Fruit fly (Drosophila melanogaster) whole organism, pupa: ENCODE data around the gene CG8543.

ENCODE experiments used
- CG10348 ChIP-seq: fragments of 200-800 bp; sonication (Bioruptor generic); IDR thresholded peaks from 2 replicates; pipeline ENCODE4 v1.3.6; 2022; ENCODE audit warnings: missing biosample characterization, missing genetic modification characterization
- CG13204 ChIP-seq: fragments of 200-800 bp; sonication (Bioruptor generic); optimal IDR thresholded peaks from 2 replicates; lab custom pipeline; 2018; ENCODE audit warnings: missing biosample characterization, mild to moderate bottlenecking, missing genetic modification characterization, moderate library complexity
- CG15710 ChIP-seq: fragments of 200-800 bp; sonication (Bioruptor generic); optimal IDR thresholded peaks from 2 replicates; lab custom pipeline; 2018; ENCODE audit warnings: missing biosample characterization, mild to moderate bottlenecking, missing genetic modification characterization, moderate library complexity
- CG32121 ChIP-seq: fragments of 200-800 bp; sonication (Bioruptor generic); IDR thresholded peaks from 2 replicates; pipeline ENCODE4 v1.3.6; 2022; ENCODE audit warnings: missing biosample characterization, missing genetic modification characterization
- CG4496 ChIP-seq: fragments of 200-800 bp; sonication (Bioruptor generic); IDR thresholded peaks from 3 replicates; pipeline ENCODE4 v1.3.6; 2022; ENCODE audit warnings: missing biosample characterization, missing genetic modification characterization
- CG8301 ChIP-seq: fragments of 200-800 bp; sonication (Bioruptor generic); optimal IDR thresholded peaks from 2 replicates; lab custom pipeline; 2018; ENCODE audit warnings: missing biosample characterization, mild to moderate bottlenecking, missing genetic modification characterization
- EcR ChIP-seq: fragments of 200-800 bp; sonication (Bioruptor generic); optimal IDR thresholded peaks from 3 replicates; lab custom pipeline; 2019; ENCODE audit warnings: missing biosample characterization, missing genetic modification characterization, mild to moderate bottlenecking, moderate library complexity, missing genetic modification reagents
- Snoo ChIP-seq: fragments of 200-800 bp; sonication (Bioruptor generic); optimal IDR thresholded peaks from 3 replicates; lab custom pipeline; 2017; ENCODE audit warnings: missing biosample characterization, mild to moderate bottlenecking, missing genetic modification characterization, inconsistent platforms
- fd96Ca ChIP-seq: fragments of 200-800 bp; sonication (Bioruptor generic); IDR thresholded peaks from 3 replicates; pipeline ENCODE4 v1.3.6; 2022; ENCODE audit warnings: missing biosample characterization, missing genetic modification characterization
- gl ChIP-seq: fragments of 200-800 bp; sonication (Bioruptor generic); optimal IDR thresholded peaks from 2 replicates; lab custom pipeline; 2018; ENCODE audit warnings: missing biosample characterization, mild to moderate bottlenecking, missing genetic modification characterization
- rn ChIP-seq: fragments of 200-800 bp; sonication (Bioruptor generic); IDR thresholded peaks from 2 replicates; pipeline ENCODE4 v1.3.6; 2022; ENCODE audit warnings: missing biosample characterization, missing genetic modification characterization

DNA sequence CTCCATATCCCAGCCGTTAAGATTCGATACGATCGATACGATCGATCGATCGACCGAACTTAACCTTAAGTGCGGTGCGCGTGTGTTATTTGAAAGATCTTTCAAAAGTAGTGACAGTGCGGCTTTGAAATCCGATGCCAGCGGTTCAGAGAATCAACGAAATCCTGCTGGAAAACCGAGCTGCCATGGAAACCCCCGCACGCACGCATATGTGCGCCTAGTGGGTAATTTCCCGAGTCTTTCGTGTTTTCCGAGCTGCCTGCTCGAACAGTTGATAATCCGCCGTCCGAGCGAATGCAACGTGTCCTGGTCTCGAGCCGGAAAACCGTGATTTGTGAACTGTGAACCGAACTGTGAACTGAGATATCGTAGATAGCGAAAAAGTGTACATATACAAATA is 49.1 kb upstream of the CG8543 start:
- TF ChIP-seq Snoo (tag; lab: Kevin White, UChicago): no peak
- no peak for TF ChIP-seq CG32121 (GFP tag; lab: Robert Waterston, UW)
- no peak for TF ChIP-seq rn (GFP tag; lab: Robert Waterston, UW)
- TF ChIP-seq fd96Ca: no peak
- no peak for TF ChIP-seq CG15710 (tag; lab: Kevin White, UChicago)
- no peak for TF ChIP-seq gl
- TF ChIP-seq CG13204 (GFP tag; lab: Kevin White, UChicago): no peak
- no peak for TF ChIP-seq CG4496
- no peak for TF ChIP-seq CG8301
- no peak for TF ChIP-seq EcR (GFP tag; lab: Kevin White, UChicago)
- no peak for TF ChIP-seq CG10348
